Worm (Caenorhabditis elegans) whole organism, L2 larva: ENCODE results near the gene R03H10.11.

ENCODE experiments used
- C34F6.9 ChIP-seq: fragments of 150-350 bp; optimal IDR thresholded peaks from 2 replicates; lab custom pipeline; 2014; ENCODE audit warnings: missing biosample characterization, missing genetic modification characterization
- F13H6.1 ChIP-seq: sonication (generic microtip); optimal IDR thresholded peaks from 2 replicates; lab custom pipeline; 2016; ENCODE audit warnings: missing genetic modification characterization, missing compliant biosample characterization
- R02D3.7 ChIP-seq: fragments of 150-350 bp; optimal IDR thresholded peaks from 2 replicates; lab custom pipeline; 2014; ENCODE audit warnings: missing biosample characterization, missing genetic modification characterization
- Y55F3AM.14 ChIP-seq: fragments of 200-800 bp; sonication (Bioruptor generic); optimal IDR thresholded peaks from 2 replicates; lab custom pipeline; 2018; ENCODE audit warnings: mild to moderate bottlenecking, missing genetic modification characterization, missing compliant biosample characterization
- ZK546.5 ChIP-seq: sonication (generic microtip); optimal IDR thresholded peaks from 2 replicates; lab custom pipeline; 2017; ENCODE audit warnings: missing biosample characterization, missing genetic modification characterization
- aly-2 ChIP-seq: fragments of 150-350 bp; optimal IDR thresholded peaks from 2 replicates; lab custom pipeline; 2014; ENCODE audit warnings: missing biosample characterization, missing genetic modification characterization
- ceh-16 ChIP-seq: fragments of 150-350 bp; optimal IDR thresholded peaks from 2 replicates; lab custom pipeline; 2014; ENCODE audit warnings: missing biosample characterization, missing genetic modification characterization
- crh-2 ChIP-seq: sonication (generic microtip); optimal IDR thresholded peaks from 2 replicates; lab custom pipeline; 2017; ENCODE audit warnings: missing biosample characterization, missing genetic modification characterization
- dmd-4 ChIP-seq: sonication (generic microtip); optimal IDR thresholded peaks from 2 replicates; lab custom pipeline; 2017; ENCODE audit warnings: missing biosample characterization, missing genetic modification characterization
- egl-27 ChIP-seq: sonication (generic microtip); optimal IDR thresholded peaks from 3 replicates; lab custom pipeline; 2017; ENCODE audit warnings: missing biosample characterization, missing genetic modification reagents, missing genetic modification characterization
- elt-1 ChIP-seq: fragments of 150-350 bp; optimal IDR thresholded peaks from 2 replicates; lab custom pipeline; 2014; ENCODE audit warnings: missing biosample characterization, missing genetic modification characterization
- fos-1 ChIP-seq: fragments of 150-350 bp; optimal IDR thresholded peaks from 2 replicates; lab custom pipeline; 2014; ENCODE audit warnings: missing biosample characterization, missing genetic modification characterization
- gmeb-1 ChIP-seq: fragments of 150-350 bp; optimal IDR thresholded peaks from 2 replicates; lab custom pipeline; 2014; ENCODE audit warnings: missing biosample characterization, missing genetic modification characterization
- lin-11 ChIP-seq: fragments of 150-350 bp; sonication (generic microtip); optimal IDR thresholded peaks from 2 replicates; lab custom pipeline; 2014; ENCODE audit warnings: missing biosample characterization, missing genetic modification characterization, inconsistent platforms, mixed read lengths
- lsy-2 ChIP-seq, 2 experiments: fragments of 150-350 bp in 1 of 2; sonication (generic microtip) in 1 of 2; optimal IDR thresholded peaks; 2 replicates each; lab custom pipeline; 2014 to 2017; ENCODE audit warnings: missing biosample characterization in 2 of 2, missing genetic modification characterization in 2 of 2
- mbf-1 ChIP-seq: sonication (generic microtip); optimal IDR thresholded peaks from 2 replicates; lab custom pipeline; 2017; ENCODE audit warnings: missing biosample characterization, missing genetic modification characterization
- mdl-1 ChIP-seq, 2 experiments: fragments of 150-350 bp in 1 of 2; sonication (generic microtip) in 1 of 2; optimal IDR thresholded peaks; 2 replicates each; lab custom pipeline; 2017; ENCODE audit warnings: missing biosample characterization in 2 of 2, missing genetic modification characterization in 2 of 2
- nhr-237 ChIP-seq: fragments of 150-350 bp; optimal IDR thresholded peaks from 2 replicates; lab custom pipeline; 2014; ENCODE audit warnings: missing biosample characterization, missing genetic modification characterization
- nhr-25 ChIP-seq: fragments of 150-350 bp; sonication (generic microtip); optimal IDR thresholded peaks from 3 replicates; lab custom pipeline; 2014; ENCODE audit warnings: missing biosample characterization, missing genetic modification characterization
- peb-1 ChIP-seq: fragments of 150-350 bp; optimal IDR thresholded peaks from 2 replicates; lab custom pipeline; 2014; ENCODE audit warnings: missing biosample characterization, missing genetic modification characterization
- sem-4 ChIP-seq: fragments of 150-350 bp; optimal IDR thresholded peaks from 2 replicates; lab custom pipeline; 2014; ENCODE audit warnings: missing biosample characterization, missing genetic modification reagents, missing genetic modification characterization
- sma-9 ChIP-seq, 2 experiments: fragments of 150-350 bp in 1 of 2; sonication (generic microtip) in 1 of 2; optimal IDR thresholded peaks; 2 replicates each; lab custom pipeline; 2014 to 2016; ENCODE audit warnings: missing genetic modification characterization in 2 of 2, mild to moderate bottlenecking in 1 of 2, missing biosample characterization in 1 of 2, missing compliant biosample characterization in 1 of 2, missing genetic modification reagents in 1 of 2, moderate library complexity in 1 of 2
- snpc-4 ChIP-seq: fragments of 150-350 bp; optimal IDR thresholded peaks from 2 replicates; lab custom pipeline; 2014; ENCODE audit warnings: missing biosample characterization, missing genetic modification characterization
- unc-39 ChIP-seq: fragments of 150-350 bp; optimal IDR thresholded peaks from 2 replicates; lab custom pipeline; 2014; ENCODE audit warnings: missing biosample characterization, missing genetic modification characterization
- unc-55 ChIP-seq: fragments of 150-350 bp; sonication (generic microtip); optimal IDR thresholded peaks from 3 replicates; lab custom pipeline; 2014; ENCODE audit warnings: missing biosample characterization, missing genetic modification reagents, missing genetic modification characterization
- unc-62 ChIP-seq: fragments of 150-350 bp; optimal IDR thresholded peaks from 2 replicates; lab custom pipeline; 2014; ENCODE audit warnings: missing biosample characterization, missing genetic modification reagents, missing genetic modification characterization
- zag-1 ChIP-seq: fragments of 150-350 bp; optimal IDR thresholded peaks from 2 replicates; lab custom pipeline; 2014; ENCODE audit warnings: missing biosample characterization, missing genetic modification characterization
- ztf-1 ChIP-seq: fragments of 200-800 bp; sonication (Bioruptor generic); conservative IDR thresholded peaks from 2 replicates; pipeline ENCODE4 v1.3.6; 2022; ENCODE audit warnings: missing genetic modification characterization, missing compliant biosample characterization
- ztf-11 ChIP-seq: sonication (generic microtip); optimal IDR thresholded peaks from 2 replicates; lab custom pipeline; 2017; ENCODE audit warnings: missing biosample characterization, missing genetic modification characterization

Gene R03H10.11

DNA sequence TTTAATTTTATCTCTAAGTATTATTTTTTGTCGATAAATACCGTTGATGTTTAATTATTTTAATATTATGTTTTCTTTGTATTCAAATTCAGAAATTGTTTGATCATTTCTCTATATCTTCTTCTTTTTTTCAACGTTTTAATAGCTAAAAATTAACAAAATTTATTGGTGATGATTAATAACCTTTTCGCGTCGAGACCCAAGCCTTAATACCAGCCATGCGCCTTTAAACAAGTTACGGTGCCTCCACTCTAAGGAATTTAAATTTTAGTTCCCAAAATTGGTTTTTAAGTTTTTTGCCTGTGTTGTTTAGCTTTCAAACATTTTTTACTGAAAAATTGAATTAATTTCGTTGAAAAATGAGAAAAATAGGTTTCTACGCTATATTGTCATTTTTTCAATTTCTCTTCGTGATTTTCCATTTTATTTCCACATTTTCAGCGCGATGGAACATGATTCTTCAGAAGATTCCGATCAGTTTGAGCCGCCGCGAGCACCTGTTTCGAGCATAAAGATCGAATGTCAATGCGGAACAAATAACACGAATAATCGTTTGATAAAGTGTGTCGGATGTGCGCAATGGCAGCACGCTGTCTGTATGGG is 46.7 kb downstream of the R03H10.11 start, which contains the start of gene C16A11.3:
TSS of gene C16A11.3 (plus strand) at position 440 of the 603 bp plus-strand sequence.
- no peak for TF ChIP-seq F13H6.1 (tag; lab: Kevin White, UChicago)
- TF ChIP-seq crh-2 (tag; lab: Kevin White, UChicago) = no peak
- no peak for TF ChIP-seq gmeb-1 (tag; lab: Kevin White, UChicago)
- TF ChIP-seq dmd-4 (tag; lab: Kevin White, UChicago) = no peak
- no peak for TF ChIP-seq lin-11 (tag; lab: Kevin White, UChicago)
- no peak for TF ChIP-seq ZK546.5 (tag; lab: Kevin White, UChicago)
- no peak for TF ChIP-seq nhr-237 (tag; lab: Kevin White, UChicago)
- TF ChIP-seq unc-39 (tag; lab: Kevin White, UChicago) = no peak
- TF ChIP-seq ztf-11 (tag; lab: Kevin White, UChicago) = no peak
- TF ChIP-seq unc-62 (GFP tag; lab: Kevin White, UChicago) = no peak
- no peak for TF ChIP-seq nhr-25
- TF ChIP-seq ceh-16 = no peak
- no peak for TF ChIP-seq mdl-1 (tag; optimal IDR thresholded peaks at IDR 0.05; lab: Kevin White, UChicago)
- TF ChIP-seq elt-1 (tag; lab: Kevin White, UChicago) = no peak
- TF ChIP-seq aly-2 (tag; lab: Kevin White, UChicago) = no peak
- TF ChIP-seq egl-27 (tag; lab: Kevin White, UChicago) = no peak
- no peak for TF ChIP-seq ztf-1 (GFP tag; lab: Robert Waterston, UW)
- no peak for TF ChIP-seq Y55F3AM.14 (GFP tag; lab: Kevin White, UChicago)
- TF ChIP-seq sem-4 (tag; lab: Kevin White, UChicago) = no peak

DNA sequence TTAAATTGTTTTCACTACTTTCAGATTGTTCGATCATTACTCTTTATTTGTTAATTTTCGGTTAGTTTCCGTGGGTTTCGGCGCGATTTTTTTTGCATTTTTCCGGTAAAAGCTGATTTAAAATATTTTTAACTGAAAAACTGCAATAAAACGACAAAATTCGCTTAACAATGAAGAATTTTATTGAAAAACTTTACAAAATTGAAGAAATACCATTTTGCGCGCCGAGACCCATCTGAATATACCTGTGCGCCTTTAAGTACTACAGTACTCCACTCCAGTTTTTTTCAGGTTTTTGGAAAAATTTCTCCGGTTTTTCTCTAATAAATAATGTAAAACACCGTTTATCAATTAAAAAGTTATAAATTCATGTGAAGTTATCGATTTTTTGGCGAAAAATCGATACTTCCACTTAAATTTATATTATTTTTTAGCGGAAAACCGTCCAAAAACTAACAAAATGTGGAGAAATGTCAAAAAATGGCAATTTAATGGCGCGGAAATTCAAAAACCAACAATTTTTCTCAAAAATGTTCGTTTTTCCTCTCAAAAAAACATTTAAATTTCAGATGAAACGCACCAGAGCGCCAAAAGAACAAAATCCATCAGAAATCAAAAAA is 48.5 kb downstream of the R03H10.11 start, which contains the start of gene C16A11.10:
TSS of gene C16A11.10 (plus strand) at position 570 of the 620 bp plus-strand sequence.
- TF ChIP-seq snpc-4 (tag; lab: Kevin White, UChicago) (no peak), R02D3.7 (tag; lab: Kevin White, UChicago) (no peak), mbf-1 (tag; lab: Kevin White, UChicago) (no peak), peb-1 (tag; lab: Kevin White, UChicago) (no peak), ztf-1 (GFP tag; lab: Robert Waterston, UW) (no peak), sma-9 (GFP tag; optimal IDR thresholded peaks at IDR 0.05; lab: Kevin White, UChicago) (no peak), sma-9 (tag; optimal IDR thresholded peaks at IDR 0.05; lab: Kevin White, UChicago) (no peak), fos-1 (tag; lab: Kevin White, UChicago) (no peak), egl-27 (tag; lab: Kevin White, UChicago) (no peak), aly-2 (tag; lab: Kevin White, UChicago) (no peak), C34F6.9 (tag; lab: Kevin White, UChicago) (no peak), zag-1 (tag; lab: Kevin White, UChicago) (no peak), unc-55 (GFP tag; lab: Kevin White, UChicago) (no peak), lsy-2 (tag; optimal IDR thresholded peaks at IDR 0.05; lab: Kevin White, UChicago) (no peak), unc-39 (tag; lab: Kevin White, UChicago) (no peak), ceh-16 (no peak), gmeb-1 (tag; lab: Kevin White, UChicago) (no peak), unc-62 (GFP tag; lab: Kevin White, UChicago) (no peak), elt-1 (tag; lab: Kevin White, UChicago) (no peak)
